Worm (Caenorhabditis elegans) whole organism, L4 larva: ENCODE measurements around the gene pcm-1.

Experiments used
- ZK546.5 ChIP-seq, 2 experiments: sonication (generic microtip); optimal IDR thresholded peaks; 2 replicates each; lab custom pipeline; 2017; ENCODE audit warnings: missing biosample characterization in 2 of 2, missing genetic modification characterization in 2 of 2
- ceh-20 ChIP-seq: fragments of 200-800 bp; sonication (Bioruptor generic); IDR thresholded peaks from 2 replicates; pipeline ENCODE4 v1.3.6; 2022; ENCODE audit warnings: missing genetic modification reagents, missing genetic modification characterization, missing compliant biosample characterization
- hlh-30 ChIP-seq: sonication (generic microtip); optimal IDR thresholded peaks from 2 replicates; lab custom pipeline; 2017; ENCODE audit warnings: antibody characterized with exemption, mild to moderate bottlenecking, missing genetic modification characterization, missing compliant biosample characterization; ENCODE audit not compliant: insufficient read depth
- lin-39 ChIP-seq: fragments of 150-350 bp; optimal IDR thresholded peaks from 2 replicates; lab custom pipeline; 2014; ENCODE audit warnings: missing biosample characterization, missing genetic modification reagents, missing genetic modification characterization
- nhr-111 ChIP-seq: fragments of 200-800 bp; sonication (Bioruptor generic); optimal IDR thresholded peaks from 2 replicates; lab custom pipeline; 2018; ENCODE audit warnings: mild to moderate bottlenecking, missing genetic modification characterization, missing compliant biosample characterization
- nhr-237 ChIP-seq: sonication (generic microtip); optimal IDR thresholded peaks from 2 replicates; lab custom pipeline; 2017; ENCODE audit warnings: missing biosample characterization, missing genetic modification characterization
- nhr-41 ChIP-seq: fragments of 200-800 bp; sonication (Bioruptor generic); IDR thresholded peaks from 2 replicates; pipeline ENCODE4 v1.3.6; 2022; ENCODE audit warnings: missing genetic modification reagents, missing genetic modification characterization, missing compliant biosample characterization
- nhr-6 ChIP-seq: fragments of 150-350 bp; optimal IDR thresholded peaks from 2 replicates; lab custom pipeline; 2014; ENCODE audit warnings: missing biosample characterization, missing genetic modification characterization
- nhr-77 ChIP-seq: fragments of 150-350 bp; optimal IDR thresholded peaks from 2 replicates; lab custom pipeline; 2014; ENCODE audit warnings: missing biosample characterization, missing genetic modification characterization
- zag-1 ChIP-seq: fragments of 150-350 bp; optimal IDR thresholded peaks from 2 replicates; lab custom pipeline; 2014; ENCODE audit warnings: missing biosample characterization, missing genetic modification characterization
- zfp-2 ChIP-seq: sonication (generic microtip); optimal IDR thresholded peaks from 2 replicates; lab custom pipeline; 2016; ENCODE audit warnings: mild to moderate bottlenecking, missing genetic modification characterization, missing compliant biosample characterization

ce11 chrV:5973713-5974112, 10.0 kb upstream of the pcm-1 start:
- TF ChIP-seq nhr-6 (tag; lab: Kevin White, UChicago): no peak
- no peak for TF ChIP-seq nhr-77 (tag; lab: Kevin White, UChicago)
- no peak for TF ChIP-seq nhr-237 (tag; lab: Kevin White, UChicago)
- TF ChIP-seq hlh-30 (tag; lab: Kevin White, UChicago): no peak
- no peak for TF ChIP-seq zfp-2
- TF ChIP-seq nhr-111 (GFP tag; lab: Kevin White, UChicago): no peak
- no peak for TF ChIP-seq ZK546.5 (tag; optimal IDR thresholded peaks at IDR 0.05; lab: Kevin White, UChicago)
- no peak for TF ChIP-seq lin-39
- no peak for TF ChIP-seq zag-1 (tag; lab: Kevin White, UChicago)
- no peak for TF ChIP-seq nhr-41 (GFP tag; lab: Robert Waterston, UW)
- no peak for TF ChIP-seq ceh-20
